Worm (Caenorhabditis elegans) whole organism, L2 larva: ENCODE measurements around the gene C47D12.2.

Source experiments
- C34F6.9 ChIP-seq: fragments of 150-350 bp; optimal IDR thresholded peaks from 2 replicates; lab custom pipeline; 2014; ENCODE audit warnings: missing biosample characterization, missing genetic modification characterization
- F13H6.1 ChIP-seq: sonication (generic microtip); optimal IDR thresholded peaks from 2 replicates; lab custom pipeline; 2016; ENCODE audit warnings: missing genetic modification characterization, missing compliant biosample characterization
- R02D3.7 ChIP-seq: fragments of 150-350 bp; optimal IDR thresholded peaks from 2 replicates; lab custom pipeline; 2014; ENCODE audit warnings: missing biosample characterization, missing genetic modification characterization
- ZK546.5 ChIP-seq: sonication (generic microtip); optimal IDR thresholded peaks from 2 replicates; lab custom pipeline; 2017; ENCODE audit warnings: missing biosample characterization, missing genetic modification characterization
- alr-1 ChIP-seq: fragments of 150-350 bp; optimal IDR thresholded peaks from 2 replicates; lab custom pipeline; 2014; ENCODE audit warnings: missing biosample characterization, missing genetic modification characterization
- aly-2 ChIP-seq: fragments of 150-350 bp; optimal IDR thresholded peaks from 2 replicates; lab custom pipeline; 2014; ENCODE audit warnings: missing biosample characterization, missing genetic modification characterization
- blmp-1 ChIP-seq: sonication (generic microtip); optimal IDR thresholded peaks from 2 replicates; lab custom pipeline; 2017; ENCODE audit warnings: missing genetic modification characterization, mild to moderate bottlenecking, missing compliant biosample characterization, antibody characterized with exemption, moderate library complexity; ENCODE audit not compliant: insufficient read depth
- ceh-82 ChIP-seq: fragments of 150-350 bp; optimal IDR thresholded peaks from 2 replicates; lab custom pipeline; 2014; ENCODE audit warnings: missing biosample characterization, missing genetic modification characterization
- crh-2 ChIP-seq: sonication (generic microtip); optimal IDR thresholded peaks from 2 replicates; lab custom pipeline; 2017; ENCODE audit warnings: missing biosample characterization, missing genetic modification characterization
- dmd-4 ChIP-seq: sonication (generic microtip); optimal IDR thresholded peaks from 2 replicates; lab custom pipeline; 2017; ENCODE audit warnings: missing biosample characterization, missing genetic modification characterization
- egl-27 ChIP-seq: sonication (generic microtip); optimal IDR thresholded peaks from 3 replicates; lab custom pipeline; 2017; ENCODE audit warnings: missing biosample characterization, missing genetic modification reagents, missing genetic modification characterization
- elt-1 ChIP-seq: fragments of 150-350 bp; optimal IDR thresholded peaks from 2 replicates; lab custom pipeline; 2014; ENCODE audit warnings: missing biosample characterization, missing genetic modification characterization
- elt-3 ChIP-seq: sonication (generic microtip); optimal IDR thresholded peaks from 2 replicates; lab custom pipeline; 2017; ENCODE audit warnings: missing biosample characterization, missing genetic modification characterization
- fos-1 ChIP-seq: fragments of 150-350 bp; optimal IDR thresholded peaks from 2 replicates; lab custom pipeline; 2014; ENCODE audit warnings: missing biosample characterization, missing genetic modification characterization
- gmeb-1 ChIP-seq: fragments of 150-350 bp; optimal IDR thresholded peaks from 2 replicates; lab custom pipeline; 2014; ENCODE audit warnings: missing biosample characterization, missing genetic modification characterization
- lin-11 ChIP-seq: fragments of 150-350 bp; sonication (generic microtip); optimal IDR thresholded peaks from 2 replicates; lab custom pipeline; 2014; ENCODE audit warnings: missing biosample characterization, missing genetic modification characterization, inconsistent platforms, mixed read lengths
- lin-13 ChIP-seq: fragments of 150-350 bp; optimal IDR thresholded peaks from 2 replicates; lab custom pipeline; 2014; ENCODE audit warnings: missing biosample characterization, missing genetic modification reagents, missing genetic modification characterization
- lin-39 ChIP-seq: fragments of 150-350 bp; optimal IDR thresholded peaks from 2 replicates; lab custom pipeline; 2014; ENCODE audit warnings: missing biosample characterization, missing genetic modification reagents, missing genetic modification characterization
- lsy-2 ChIP-seq, 2 experiments: fragments of 150-350 bp in 1 of 2; sonication (generic microtip) in 1 of 2; optimal IDR thresholded peaks; 2 replicates each; lab custom pipeline; 2014 to 2017; ENCODE audit warnings: missing biosample characterization in 2 of 2, missing genetic modification characterization in 2 of 2
- mab-5 ChIP-seq: fragments of 150-350 bp; optimal IDR thresholded peaks from 2 replicates; lab custom pipeline; 2014; ENCODE audit warnings: missing biosample characterization, missing genetic modification characterization
- mbf-1 ChIP-seq: sonication (generic microtip); optimal IDR thresholded peaks from 2 replicates; lab custom pipeline; 2017; ENCODE audit warnings: missing biosample characterization, missing genetic modification characterization
- mdl-1 ChIP-seq, 2 experiments: fragments of 150-350 bp in 1 of 2; sonication (generic microtip) in 1 of 2; optimal IDR thresholded peaks; 2 replicates each; lab custom pipeline; 2017; ENCODE audit warnings: missing biosample characterization in 2 of 2, missing genetic modification characterization in 2 of 2
- nhr-10 ChIP-seq: sonication (generic microtip); optimal IDR thresholded peaks from 2 replicates; lab custom pipeline; 2017; ENCODE audit warnings: missing biosample characterization, missing genetic modification characterization
- nhr-11 ChIP-seq: fragments of 150-350 bp; optimal IDR thresholded peaks from 2 replicates; lab custom pipeline; 2014; ENCODE audit warnings: missing biosample characterization, missing genetic modification characterization
- nhr-129 ChIP-seq: fragments of 150-350 bp; optimal IDR thresholded peaks from 2 replicates; lab custom pipeline; 2014; ENCODE audit warnings: missing biosample characterization, missing genetic modification characterization
- nhr-23 ChIP-seq: fragments of 150-350 bp; optimal IDR thresholded peaks from 2 replicates; lab custom pipeline; 2014; ENCODE audit warnings: missing biosample characterization, missing genetic modification reagents, missing genetic modification characterization
- nhr-237 ChIP-seq: fragments of 150-350 bp; optimal IDR thresholded peaks from 2 replicates; lab custom pipeline; 2014; ENCODE audit warnings: missing biosample characterization, missing genetic modification characterization
- nhr-25 ChIP-seq: fragments of 150-350 bp; sonication (generic microtip); optimal IDR thresholded peaks from 3 replicates; lab custom pipeline; 2014; ENCODE audit warnings: missing biosample characterization, missing genetic modification characterization
- nhr-6 ChIP-seq: fragments of 150-350 bp; optimal IDR thresholded peaks from 2 replicates; lab custom pipeline; 2014; ENCODE audit warnings: missing biosample characterization, missing genetic modification characterization
- nhr-77 ChIP-seq: fragments of 150-350 bp; optimal IDR thresholded peaks from 2 replicates; lab custom pipeline; 2014; ENCODE audit warnings: missing biosample characterization, missing genetic modification characterization
- peb-1 ChIP-seq: fragments of 150-350 bp; optimal IDR thresholded peaks from 2 replicates; lab custom pipeline; 2014; ENCODE audit warnings: missing biosample characterization, missing genetic modification characterization
- sem-4 ChIP-seq: fragments of 150-350 bp; optimal IDR thresholded peaks from 2 replicates; lab custom pipeline; 2014; ENCODE audit warnings: missing biosample characterization, missing genetic modification reagents, missing genetic modification characterization
- skn-1 ChIP-seq: sonication (generic microtip); optimal IDR thresholded peaks from 2 replicates; lab custom pipeline; 2017; ENCODE audit warnings: missing biosample characterization, missing genetic modification characterization
- sma-3 ChIP-seq: sonication (generic microtip); optimal IDR thresholded peaks from 2 replicates; lab custom pipeline; 2016; ENCODE audit warnings: missing genetic modification reagents, missing genetic modification characterization, missing compliant biosample characterization
- sma-9 ChIP-seq, 2 experiments: fragments of 150-350 bp in 1 of 2; sonication (generic microtip) in 1 of 2; optimal IDR thresholded peaks; 2 replicates each; lab custom pipeline; 2014 to 2016; ENCODE audit warnings: missing genetic modification characterization in 2 of 2, mild to moderate bottlenecking in 1 of 2, missing biosample characterization in 1 of 2, missing compliant biosample characterization in 1 of 2, missing genetic modification reagents in 1 of 2, moderate library complexity in 1 of 2
- snpc-4 ChIP-seq: fragments of 150-350 bp; optimal IDR thresholded peaks from 2 replicates; lab custom pipeline; 2014; ENCODE audit warnings: missing biosample characterization, missing genetic modification characterization
- unc-39 ChIP-seq: fragments of 150-350 bp; optimal IDR thresholded peaks from 2 replicates; lab custom pipeline; 2014; ENCODE audit warnings: missing biosample characterization, missing genetic modification characterization
- unc-55 ChIP-seq: fragments of 150-350 bp; sonication (generic microtip); optimal IDR thresholded peaks from 3 replicates; lab custom pipeline; 2014; ENCODE audit warnings: missing biosample characterization, missing genetic modification reagents, missing genetic modification characterization
- zag-1 ChIP-seq: fragments of 150-350 bp; optimal IDR thresholded peaks from 2 replicates; lab custom pipeline; 2014; ENCODE audit warnings: missing biosample characterization, missing genetic modification characterization
- ztf-1 ChIP-seq: fragments of 200-800 bp; sonication (Bioruptor generic); conservative IDR thresholded peaks from 2 replicates; pipeline ENCODE4 v1.3.6; 2022; ENCODE audit warnings: missing genetic modification characterization, missing compliant biosample characterization
- ztf-11 ChIP-seq: sonication (generic microtip); optimal IDR thresholded peaks from 2 replicates; lab custom pipeline; 2017; ENCODE audit warnings: missing biosample characterization, missing genetic modification characterization
- ztf-4 ChIP-seq: fragments of 150-350 bp; optimal IDR thresholded peaks from 2 replicates; lab custom pipeline; 2014; ENCODE audit warnings: missing biosample characterization, missing genetic modification characterization

The C47D12.2 gene

ce11 chrII:11721604-11722003, 45.5 kb downstream of the C47D12.2 start:
- TF ChIP-seq snpc-4 (tag; lab: Kevin White, UChicago) (no peak), elt-3 (tag; lab: Kevin White, UChicago) (no peak), ceh-82 (tag; lab: Kevin White, UChicago) (no peak), mbf-1 (tag; lab: Kevin White, UChicago) (no peak), lin-13 (GFP tag; lab: Kevin White, UChicago) (no peak), sma-9 (GFP tag; optimal IDR thresholded peaks at IDR 0.05; lab: Kevin White, UChicago) (no peak), sma-9 (tag; optimal IDR thresholded peaks at IDR 0.05; lab: Kevin White, UChicago) (no peak), nhr-11 (tag; lab: Kevin White, UChicago) (no peak), nhr-10 (tag; lab: Kevin White, UChicago) (no peak), unc-39 (tag; lab: Kevin White, UChicago) (no peak), unc-55 (GFP tag; lab: Kevin White, UChicago) (no peak), egl-27 (tag; lab: Kevin White, UChicago) (no peak), ztf-4 (tag; lab: Kevin White, UChicago) (no peak), zag-1 (tag; lab: Kevin White, UChicago) (no peak), blmp-1 (tag; lab: Kevin White, UChicago) (no peak), C34F6.9 (tag; lab: Kevin White, UChicago) (no peak), nhr-25 (tag; lab: Kevin White, UChicago) (no peak), sem-4 (no peak), nhr-237 (tag; lab: Kevin White, UChicago) (no peak), R02D3.7 (tag; lab: Kevin White, UChicago) (no peak), peb-1 (tag; lab: Kevin White, UChicago) (no peak)

DNA sequence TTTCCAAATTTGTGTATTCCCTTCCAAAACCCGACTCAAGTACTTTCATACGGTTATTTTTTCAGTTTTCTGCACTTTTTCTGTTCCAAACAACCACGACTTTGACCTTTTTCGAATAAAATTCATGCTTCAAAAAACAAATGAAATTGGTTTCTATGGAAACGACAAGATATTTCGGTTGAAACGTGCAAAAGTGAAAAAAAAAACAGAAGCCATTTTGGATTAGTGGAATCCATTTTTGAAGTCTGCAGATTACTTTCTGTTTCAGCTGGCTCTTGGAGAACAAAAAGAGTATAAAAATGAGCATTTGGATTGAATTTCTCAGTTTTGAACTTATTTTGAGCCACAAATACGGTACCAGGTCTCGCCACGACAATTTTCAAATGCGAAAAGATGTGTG, 46.1 kb downstream of the C47D12.2 start:
- TF ChIP-seq nhr-237 (tag; lab: Kevin White, UChicago) = no peak
- TF ChIP-seq crh-2 = no peak
- no peak for TF ChIP-seq nhr-25 (tag; lab: Kevin White, UChicago)
- TF ChIP-seq ztf-11 (tag; lab: Kevin White, UChicago) = no peak
- no peak for TF ChIP-seq dmd-4 (tag; lab: Kevin White, UChicago)
- TF ChIP-seq R02D3.7 (tag; lab: Kevin White, UChicago) = no peak
- TF ChIP-seq sma-9 (GFP tag; optimal IDR thresholded peaks at IDR 0.05; lab: Kevin White, UChicago) = no peak
- no peak for TF ChIP-seq sma-9 (tag; optimal IDR thresholded peaks at IDR 0.05; lab: Kevin White, UChicago)
- no peak for TF ChIP-seq nhr-77 (tag; lab: Kevin White, UChicago)
- no peak for TF ChIP-seq alr-1
- TF ChIP-seq sma-3 (GFP tag; lab: Kevin White, UChicago) = no peak
- peak; percentile 7 for TF ChIP-seq lin-11 (tag; lab: Kevin White, UChicago)
- TF ChIP-seq lsy-2 (tag; optimal IDR thresholded peaks at IDR 0.05; lab: Kevin White, UChicago) = peak in 1 of 2 experiments; percentile 23
- no peak for TF ChIP-seq elt-1 (tag; lab: Kevin White, UChicago)
- peak; percentile 40 for TF ChIP-seq C34F6.9 (tag; lab: Kevin White, UChicago)
- TF ChIP-seq blmp-1 (tag; lab: Kevin White, UChicago) = no peak
- no peak for TF ChIP-seq F13H6.1
- no peak for TF ChIP-seq nhr-10 (tag; lab: Kevin White, UChicago)
- no peak for TF ChIP-seq aly-2 (tag; lab: Kevin White, UChicago)
- TF ChIP-seq zag-1 (tag; lab: Kevin White, UChicago) = no peak
- no peak for TF ChIP-seq gmeb-1 (tag; lab: Kevin White, UChicago)
- TF ChIP-seq ztf-1 (GFP tag; lab: Robert Waterston, UW) = no peak
- no peak for TF ChIP-seq mdl-1 (tag; optimal IDR thresholded peaks at IDR 0.05; lab: Kevin White, UChicago)
- TF ChIP-seq mab-5 (tag; lab: Kevin White, UChicago) = no peak
- no peak for TF ChIP-seq unc-39 (tag; lab: Kevin White, UChicago)
- TF ChIP-seq, all 48 proteins: peak for 3

- peak; percentile 77 for TF ChIP-seq nhr-129 (tag; lab: Kevin White, UChicago)
- no peak for TF ChIP-seq ceh-82 (tag; lab: Kevin White, UChicago)
Observed at ce11 chrII:11723904-11724303, 47.8 kb downstream of the C47D12.2 start, which contains the start of gene ldh-1. Gene ldh-1, plus strand, starts transcription at chrII:11724204.

DNA sequence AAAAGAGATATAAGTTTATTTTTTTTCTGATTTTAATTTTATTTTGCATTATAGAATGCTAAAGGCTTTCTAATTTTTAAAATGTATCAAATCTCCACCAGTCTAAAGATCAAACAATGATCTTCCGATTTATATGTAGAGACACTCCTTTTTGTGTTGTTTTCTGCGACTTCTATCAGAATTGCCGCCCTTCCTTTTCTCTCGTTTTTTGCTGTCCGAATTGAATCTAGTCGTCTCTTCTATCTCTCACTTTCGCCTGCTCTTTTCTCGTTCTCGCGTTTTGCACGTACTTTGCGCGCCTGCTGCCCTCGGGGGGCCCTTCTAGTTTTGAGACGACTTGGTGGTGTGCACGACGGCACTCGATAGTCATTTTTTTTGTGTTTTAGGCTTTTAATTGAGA, 48.3 kb downstream of the C47D12.2 start:
- TF ChIP-seq lin-39 (tag; lab: Kevin White, UChicago) (no peak), peb-1 (tag; lab: Kevin White, UChicago) (no peak), fos-1 (tag; lab: Kevin White, UChicago) (peak; percentile 10), snpc-4 (tag; lab: Kevin White, UChicago) (no peak), skn-1 (no peak), nhr-77 (tag; lab: Kevin White, UChicago) (no peak), lsy-2 (tag; optimal IDR thresholded peaks at IDR 0.05; lab: Kevin White, UChicago) (peak in 1 of 2 experiments; percentile 65), crh-2 (peak; percentile 64), elt-1 (tag; lab: Kevin White, UChicago) (no peak), nhr-6 (peak; percentile 26), nhr-25 (tag; lab: Kevin White, UChicago) (peak; percentile 52), lin-11 (tag; lab: Kevin White, UChicago) (no peak), ZK546.5 (tag; lab: Kevin White, UChicago) (no peak), unc-55 (GFP tag; lab: Kevin White, UChicago) (peak; percentile 1), nhr-11 (tag; lab: Kevin White, UChicago) (no peak), mbf-1 (tag; lab: Kevin White, UChicago) (no peak), C34F6.9 (tag; lab: Kevin White, UChicago) (peak; percentile 80), dmd-4 (tag; lab: Kevin White, UChicago) (no peak), lin-13 (GFP tag; lab: Kevin White, UChicago) (peak; percentile 3), elt-3 (tag; lab: Kevin White, UChicago) (no peak), nhr-10 (tag; lab: Kevin White, UChicago) (no peak), ceh-82 (tag; lab: Kevin White, UChicago) (no peak), gmeb-1 (tag; lab: Kevin White, UChicago) (no peak), mdl-1 (tag; optimal IDR thresholded peaks at IDR 0.05; lab: Kevin White, UChicago) (peak; percentile 4 to 13), F13H6.1 (peak; percentile 39), nhr-23 (tag; lab: Kevin White, UChicago) (no peak), nhr-237 (tag; lab: Kevin White, UChicago) (no peak), aly-2 (tag; lab: Kevin White, UChicago) (no peak)
